Fruit fly (Drosophila melanogaster) whole organism, embryonic: Measurements from ENCODE around the gene Ran-like.

Experiments
- Atf3 ChIP-seq: fragments of 200-800 bp; sonication (Bioruptor generic); optimal IDR thresholded peaks from 3 replicates; lab custom pipeline; 2016; ENCODE audit warnings: missing biosample characterization, missing genetic modification characterization
- Awh ChIP-seq: fragments of 200-800 bp; sonication (Bioruptor generic); IDR thresholded peaks from 2 replicates; pipeline ENCODE4, ENCODE4 v1.3.6; 2022; ENCODE audit warnings: missing biosample characterization, missing genetic modification characterization
- Bgb ChIP-seq: fragments of 200-800 bp; sonication (Bioruptor generic); IDR thresholded peaks from 2 replicates; pipeline ENCODE4 v1.3.6; 2022; ENCODE audit warnings: missing biosample characterization, missing genetic modification characterization; ENCODE audit not compliant: partially characterized antibody
- Bteb2 ChIP-seq: fragments of 200-800 bp; sonication (Bioruptor generic); optimal IDR thresholded peaks from 2 replicates; lab custom pipeline; 2016; ENCODE audit warnings: missing biosample characterization, missing genetic modification characterization
- CG10543 ChIP-seq: fragments of 200-800 bp; sonication (Bioruptor generic); optimal IDR thresholded peaks from 3 replicates; lab custom pipeline; 2017; ENCODE audit warnings: missing biosample characterization, mild to moderate bottlenecking, missing genetic modification characterization, moderate library complexity
- CG12299 ChIP-seq: fragments of 200-800 bp; sonication (Bioruptor generic); optimal IDR thresholded peaks from 2 replicates; lab custom pipeline; 2018; ENCODE audit warnings: missing biosample characterization, mild to moderate bottlenecking, missing genetic modification characterization
- CG13424 ChIP-seq: fragments of 200-800 bp; sonication (Bioruptor generic); optimal IDR thresholded peaks from 2 replicates; lab custom pipeline; 2019; ENCODE audit warnings: missing biosample characterization, mild to moderate bottlenecking, missing genetic modification characterization, moderate library complexity
- CG16779 ChIP-seq: fragments of 200-800 bp; sonication (Bioruptor generic); IDR thresholded peaks from 2 replicates; pipeline ENCODE4 v1.3.6; 2022; ENCODE audit warnings: missing biosample characterization, missing genetic modification characterization
- CG16813 ChIP-seq: fragments of 200-800 bp; sonication (Bioruptor generic); IDR thresholded peaks from 3 replicates; pipeline ENCODE4 v1.3.6; 2022; ENCODE audit warnings: missing biosample characterization, missing genetic modification characterization; ENCODE audit not compliant: partially characterized antibody
- CG31388 ChIP-seq: fragments of 200-800 bp; sonication (Bioruptor generic); optimal IDR thresholded peaks from 2 replicates; lab custom pipeline; 2016; ENCODE audit warnings: missing biosample characterization, missing genetic modification characterization
- CG3407 ChIP-seq: fragments of 200-800 bp; sonication (Bioruptor generic); optimal IDR thresholded peaks from 2 replicates; lab custom pipeline; 2018; ENCODE audit warnings: missing biosample characterization, mild to moderate bottlenecking, missing genetic modification characterization
- CG3726 ChIP-seq: fragments of 200-800 bp; sonication (Bioruptor generic); IDR thresholded peaks from 3 replicates; pipeline ENCODE4, ENCODE4 v1.3.6; 2022; ENCODE audit warnings: missing biosample characterization, missing genetic modification characterization
- CG3995 ChIP-seq: fragments of 200-800 bp; sonication (Bioruptor generic); optimal IDR thresholded peaks from 3 replicates; lab custom pipeline; 2016; ENCODE audit warnings: missing biosample characterization, missing genetic modification characterization
- CG4282 ChIP-seq: fragments of 200-800 bp; sonication (Bioruptor generic); optimal IDR thresholded peaks from 2 replicates; lab custom pipeline; 2016; ENCODE audit warnings: missing biosample characterization, missing genetic modification characterization
- CG9727 ChIP-seq: fragments of 200-800 bp; sonication (Bioruptor generic); optimal IDR thresholded peaks from 3 replicates; lab custom pipeline; 2017; ENCODE audit warnings: missing biosample characterization, mild to moderate bottlenecking, missing genetic modification characterization
- Chrac-16 ChIP-seq: fragments of 200-800 bp; sonication (Bioruptor generic); optimal IDR thresholded peaks from 3 replicates; lab custom pipeline; 2016; ENCODE audit warnings: missing biosample characterization, missing genetic modification characterization
- D ChIP-seq, 2 experiments: fragments of 200-800 bp in 1 of 2; fragments of >200 bp in 1 of 2; sonication (Bioruptor generic) in 1 of 2; optimal IDR thresholded peaks; 2 replicates in 1 of 2; 3 replicates in 1 of 2; lab custom pipeline; 2017; ENCODE audit warnings: mild to moderate bottlenecking in 1 of 2, missing biosample characterization in 1 of 2, missing genetic modification characterization in 1 of 2, missing genetic modification reagents in 1 of 2
- Dad ChIP-seq: fragments of 200-800 bp; sonication (Bioruptor generic); optimal IDR thresholded peaks from 3 replicates; lab custom pipeline; 2016; ENCODE audit warnings: missing biosample characterization, missing genetic modification characterization
- Dref ChIP-seq: fragments of 200-800 bp; sonication (Bioruptor generic); IDR thresholded peaks from 2 replicates; pipeline ENCODE4 v1.3.6; 2022; ENCODE audit warnings: missing biosample characterization, missing genetic modification characterization
- Gsc ChIP-seq: fragments of 200-800 bp; sonication (Bioruptor generic); IDR thresholded peaks from 2 replicates; pipeline ENCODE4 v1.3.6; 2022; ENCODE audit warnings: missing biosample characterization, missing genetic modification characterization
- Hsf ChIP-seq: fragments of 200-800 bp; sonication (Bioruptor generic); optimal IDR thresholded peaks from 3 replicates; lab custom pipeline; 2016; ENCODE audit warnings: missing biosample characterization, missing genetic modification characterization
- Lhr ChIP-seq: fragments of 200-800 bp; sonication (Bioruptor generic); optimal IDR thresholded peaks from 3 replicates; lab custom pipeline; 2017; ENCODE audit warnings: mild to moderate bottlenecking, missing biosample characterization, missing genetic modification reagents, missing genetic modification characterization
- MESR4 ChIP-seq: fragments of 200-800 bp; sonication (Bioruptor generic); optimal IDR thresholded peaks from 2 replicates; lab custom pipeline; 2018; ENCODE audit warnings: missing biosample characterization, mild to moderate bottlenecking, missing genetic modification characterization, moderate library complexity
- MTF-1 ChIP-seq: fragments of 200-800 bp; sonication (Bioruptor generic); optimal IDR thresholded peaks from 2 replicates; lab custom pipeline; 2018; ENCODE audit warnings: missing biosample characterization, mild to moderate bottlenecking, missing genetic modification characterization, borderline replicate concordance
- NC2β ChIP-seq: fragments of 200-800 bp; sonication (Bioruptor generic); optimal IDR thresholded peaks from 2 replicates; lab custom pipeline; 2016; ENCODE audit warnings: missing biosample characterization, missing genetic modification characterization
- NFAT ChIP-seq: fragments of 200-800 bp; sonication (Bioruptor generic); IDR thresholded peaks from 2 replicates; pipeline ENCODE4 v1.3.6; 2022; ENCODE audit warnings: missing biosample characterization, missing genetic modification characterization
- Neu2 ChIP-seq: fragments of 200-800 bp; sonication (Bioruptor generic); optimal IDR thresholded peaks from 3 replicates; lab custom pipeline; 2016; ENCODE audit warnings: missing biosample characterization, missing genetic modification characterization, borderline replicate concordance
- Nf-YB ChIP-seq: fragments of 200-800 bp; sonication (Bioruptor generic); optimal IDR thresholded peaks from 3 replicates; lab custom pipeline; 2019; ENCODE audit warnings: missing biosample characterization, mild to moderate bottlenecking, missing genetic modification characterization, moderate library complexity
- NfI ChIP-seq: fragments of 200-800 bp; sonication (Bioruptor generic); optimal IDR thresholded peaks from 3 replicates; lab custom pipeline; 2018; ENCODE audit warnings: missing biosample characterization, mild to moderate bottlenecking, missing genetic modification characterization, moderate library complexity
- Oaz ChIP-seq: fragments of 200-800 bp; sonication (Bioruptor generic); IDR thresholded peaks from 2 replicates; pipeline ENCODE4 v1.3.6; 2022; ENCODE audit warnings: missing biosample characterization, missing genetic modification characterization
- Six4 ChIP-seq: fragments of 200-800 bp; sonication (Bioruptor generic); optimal IDR thresholded peaks from 2 replicates; lab custom pipeline; 2016; ENCODE audit warnings: missing biosample characterization, missing genetic modification characterization
- Sry-δ ChIP-seq: fragments of 200-800 bp; sonication (Bioruptor generic); optimal IDR thresholded peaks from 2 replicates; lab custom pipeline; 2016; ENCODE audit warnings: missing biosample characterization, missing genetic modification characterization
- al ChIP-seq: fragments of 200-800 bp; sonication (Bioruptor generic); IDR thresholded peaks from 2 replicates; pipeline ENCODE4 v1.3.6; 2022; ENCODE audit warnings: missing biosample characterization, missing genetic modification characterization
- aop ChIP-seq: fragments of 200-800 bp; sonication (Bioruptor generic); IDR thresholded peaks from 2 replicates; pipeline ENCODE4 v1.3.6; 2022; ENCODE audit warnings: missing biosample characterization, missing genetic modification characterization
- corto ChIP-seq: fragments of 200-800 bp; sonication (Bioruptor generic); optimal IDR thresholded peaks from 2 replicates; lab custom pipeline; 2016; ENCODE audit warnings: missing biosample characterization, mild to moderate bottlenecking, missing genetic modification characterization, moderate library complexity
- dm ChIP-seq: fragments of 200-800 bp; sonication (Bioruptor generic); optimal IDR thresholded peaks from 3 replicates; lab custom pipeline; 2016; ENCODE audit warnings: missing biosample characterization, missing genetic modification characterization
- dpn ChIP-seq, 2 experiments: fragments of 200-800 bp; sonication (Bioruptor generic); optimal IDR thresholded peaks; 3 replicates each; lab custom pipeline; 2016; ENCODE audit warnings: missing biosample characterization in 2 of 2, missing genetic modification characterization in 2 of 2
- fd64A ChIP-seq: fragments of 200-800 bp; sonication (Bioruptor generic); optimal IDR thresholded peaks from 3 replicates; lab custom pipeline; 2018; ENCODE audit warnings: missing biosample characterization, mild to moderate bottlenecking, missing genetic modification characterization
- inv ChIP-seq: fragments of 200-800 bp; sonication (Bioruptor generic); IDR thresholded peaks from 2 replicates; pipeline ENCODE4 v1.3.6; 2022; ENCODE audit warnings: missing biosample characterization, missing genetic modification characterization; ENCODE audit not compliant: partially characterized antibody
- nom ChIP-seq: fragments of 200-800 bp; sonication (Bioruptor generic); optimal IDR thresholded peaks from 2 replicates; lab custom pipeline; 2017; ENCODE audit warnings: missing biosample characterization, missing genetic modification characterization, mild to moderate bottlenecking, moderate library complexity, missing genetic modification reagents
- phol ChIP-seq: fragments of 200-800 bp; sonication (Bioruptor generic); optimal IDR thresholded peaks from 3 replicates; lab custom pipeline; 2018; ENCODE audit warnings: missing biosample characterization, mild to moderate bottlenecking, missing genetic modification characterization, moderate library complexity
- ranshi ChIP-seq: fragments of 200-800 bp; sonication (Bioruptor generic); IDR thresholded peaks from 2 replicates; pipeline ENCODE4 v1.3.6; 2022; ENCODE audit warnings: missing biosample characterization, missing genetic modification characterization
- shn ChIP-seq: fragments of 200-800 bp; sonication (Bioruptor generic); optimal IDR thresholded peaks from 3 replicates; lab custom pipeline; 2016; ENCODE audit warnings: missing biosample characterization, missing genetic modification characterization
- sqz ChIP-seq: fragments of 200-800 bp; sonication (Bioruptor generic); optimal IDR thresholded peaks from 3 replicates; lab custom pipeline; 2018; ENCODE audit warnings: missing biosample characterization, mild to moderate bottlenecking, missing genetic modification characterization
- tin ChIP-seq: fragments of 200-800 bp; sonication (Bioruptor generic); optimal IDR thresholded peaks from 3 replicates; lab custom pipeline; 2016; ENCODE audit warnings: missing biosample characterization, missing genetic modification characterization
- toy ChIP-seq: fragments of 200-800 bp; sonication (Bioruptor generic); IDR thresholded peaks from 2 replicates; pipeline ENCODE4 v1.3.6; 2022; ENCODE audit warnings: missing biosample characterization, missing genetic modification characterization
- tup ChIP-seq: fragments of 200-800 bp; sonication (Bioruptor generic); optimal IDR thresholded peaks from 2 replicates; lab custom pipeline; 2016; ENCODE audit warnings: missing biosample characterization, mild to moderate bottlenecking, missing genetic modification characterization, moderate library complexity
- twi ChIP-seq: fragments of 200-800 bp; optimal IDR thresholded peaks from 2 replicates; lab custom pipeline; 2019; ENCODE audit warnings: missing biosample characterization, mild to moderate bottlenecking, missing genetic modification characterization, moderate library complexity
- zen2 ChIP-seq: fragments of 200-800 bp; sonication (Bioruptor generic); IDR thresholded peaks from 3 replicates; pipeline ENCODE4 v1.3.6; 2022; ENCODE audit warnings: missing biosample characterization, missing genetic modification characterization; ENCODE audit not compliant: partially characterized antibody

The Ran-like gene

dm6 chr3L:15532368-15533030, 47.3 kb upstream of the Ran-like start (continued):
- TF ChIP-seq CG16779 = no peak
- TF ChIP-seq Lhr (GFP tag; lab: Kevin White, UChicago) = no peak
- TF ChIP-seq Dref = no peak
- TF ChIP-seq Bteb2 (GFP tag; lab: Kevin White, UChicago) = no peak
- peak; percentile 44 for TF ChIP-seq Six4 (GFP tag; lab: Kevin White, UChicago)
- TF ChIP-seq Atf3 (GFP tag; lab: Kevin White, UChicago) = no peak
- no peak for TF ChIP-seq dm (GFP tag; lab: Kevin White, UChicago)
- TF ChIP-seq phol = peak; percentile 74
- no peak for TF ChIP-seq CG10543
- no peak for TF ChIP-seq CG12299 (tag; lab: Kevin White, UChicago)
- TF ChIP-seq twi (tag; lab: Kevin White, UChicago) = no peak
- TF ChIP-seq Gsc (GFP tag; lab: Robert Waterston, UW) = no peak
- TF ChIP-seq zen2 (GFP tag; lab: Robert Waterston, UW) = no peak
- no peak for TF ChIP-seq aop
- no peak for TF ChIP-seq Dad
- TF ChIP-seq CG3407 = no peak
- TF ChIP-seq ranshi = peak; percentile 68
- no peak for TF ChIP-seq CG16813 (GFP tag; lab: Robert Waterston, UW)
- peak; percentile 32; the same call in 1 of the 2 replicates for TF ChIP-seq Bgb
- TF ChIP-seq NfI = no peak
- no peak for TF ChIP-seq dpn (GFP tag; optimal IDR thresholded peaks at IDR 0.05; lab: Kevin White, UChicago)
- peak; percentile 2 for TF ChIP-seq Hsf (GFP tag; lab: Kevin White, UChicago)
- no peak for TF ChIP-seq tup
- TF ChIP-seq fd64A (GFP tag; lab: Kevin White, UChicago) = no peak
- no peak for TF ChIP-seq MESR4
- no peak for TF ChIP-seq CG31388 (GFP tag; lab: Kevin White, UChicago)
- TF ChIP-seq tin (GFP tag; lab: Kevin White, UChicago) = no peak
- TF ChIP-seq CG3726 (GFP tag; lab: Robert Waterston, UW) = 0 out of 3 replicates have a peak, but pooled peaks have one; percentile 11
- no peak for TF ChIP-seq sqz
- no peak for TF ChIP-seq MTF-1
- no peak for TF ChIP-seq CG13424 (tag; lab: Kevin White, UChicago)
- no peak for TF ChIP-seq shn
- no peak for TF ChIP-seq corto (GFP tag; lab: Kevin White, UChicago)
- peak; percentile 68 for TF ChIP-seq CG9727 (GFP tag; lab: Kevin White, UChicago)
- TF ChIP-seq nom (GFP tag; lab: Kevin White, UChicago) = peak; percentile 34
- TF ChIP-seq toy (GFP tag; lab: Robert Waterston, UW) = no peak
- TF ChIP-seq Nf-YB (GFP tag; lab: Kevin White, UChicago) = no peak
- peak; percentile 1 for TF ChIP-seq Chrac-16 (GFP tag; lab: Kevin White, UChicago)
- no peak for TF ChIP-seq D (optimal IDR thresholded peaks at IDR 0.05; lab: Kevin White, UChicago)
- TF ChIP-seq D (GFP tag; optimal IDR thresholded peaks at IDR 0.05; lab: Kevin White, UChicago) = peak; percentile 70
- peak; percentile 35; the same call in 1 of the 2 replicates for TF ChIP-seq al (GFP tag; lab: Robert Waterston, UW)
- no peak for TF ChIP-seq Neu2
- TF ChIP-seq NC2β (GFP tag; lab: Kevin White, UChicago) = no peak
- TF ChIP-seq inv (GFP tag; lab: Robert Waterston, UW) = no peak
- 0 out of 2 replicates have a peak, but pooled peaks have one; percentile 15 for TF ChIP-seq Oaz (GFP tag; lab: Robert Waterston, UW)
- no peak for TF ChIP-seq Sry-δ (GFP tag; lab: Kevin White, UChicago)
- TF ChIP-seq CG3995 (GFP tag; lab: Kevin White, UChicago) = no peak
- TF ChIP-seq CG4282 (GFP tag; lab: Kevin White, UChicago) = no peak
- TF ChIP-seq Awh (GFP tag; lab: Robert Waterston, UW) = 0 out of 2 replicates have a peak, but pooled peaks have one; percentile 41
- TF ChIP-seq NFAT (GFP tag; lab: Robert Waterston, UW) = no peak
